Fruit fly (Drosophila melanogaster): Measurements from ENCODE around the gene CG32683.
A peak's percentile ranks its signal among the peaks of the same experiment; 100 is the strongest.

CG32683 gene

dm6 chrX:10387672-10388071 lies 67.0 kb downstream of the CG32683 start:
- TF ChIP-seq Bteb2 (GFP tag; optimal IDR thresholded peaks at IDR 0.05) (no peak), lilli (GFP tag; optimal IDR thresholded peaks at IDR 0.05) (peak; percentile 64), eve (GFP tag; optimal IDR thresholded peaks at IDR 0.05) (no peak), Max (GFP tag; optimal IDR thresholded peaks at IDR 0.05) (no peak), sens-2 (GFP tag; IDR thresholded peaks at IDR 0.05) (no peak), emc (GFP tag; optimal IDR thresholded peaks at IDR 0.05) (no peak), CG14710 (tag; optimal IDR thresholded peaks at IDR 0.05) (no peak), CG2889 (GFP tag; IDR thresholded peaks at IDR 0.05) (0 out of 3 replicates have a peak, but pooled peaks have one; percentile 29), al (GFP tag; IDR thresholded peaks at IDR 0.05) (peak; percentile 48; the same call in 1 of the 2 replicates), ham (GFP tag; IDR thresholded peaks at IDR 0.05) (no peak), Stat92E (GFP tag; optimal IDR thresholded peaks at IDR 0.05) (no peak), CG11085 (GFP tag; IDR thresholded peaks at IDR 0.05) (no peak), gsb (GFP tag; IDR thresholded peaks at IDR 0.05) (peak; percentile 17; the same call in 1 of the 2 replicates), sisA (GFP tag; IDR thresholded peaks at IDR 0.05) (peak; percentile 55), NC2β (GFP tag; optimal IDR thresholded peaks at IDR 0.05) (no peak), CG31388 (GFP tag; optimal IDR thresholded peaks at IDR 0.05) (no peak), Med (GFP tag) (peak; percentile 93), kni (GFP tag; optimal IDR thresholded peaks at IDR 0.05) (no peak), gt (GFP tag; IDR thresholded peaks at IDR 0.05) (no peak), CG2875 (GFP tag; optimal IDR thresholded peaks at IDR 0.05) (no peak), yki (optimal IDR thresholded peaks at IDR 0.05) (no peak), CG7372 (GFP tag; IDR thresholded peaks at IDR 0.05) (0 out of 2 replicates have a peak, but pooled peaks have one; percentile 27), nau (GFP tag; optimal IDR thresholded peaks at IDR 0.05) (no peak), CG1647 (GFP tag; optimal IDR thresholded peaks at IDR 0.05) (no peak), pnt (GFP tag; optimal IDR thresholded peaks at IDR 0.05) (peak; percentile 34), maf-S (GFP tag; optimal IDR thresholded peaks at IDR 0.05) (no peak), CG7556 (GFP tag; optimal IDR thresholded peaks at IDR 0.05) (peak; percentile 6), Jarid2 (GFP tag; optimal IDR thresholded peaks at IDR 0.05) (no peak), mirr (GFP tag; optimal IDR thresholded peaks at IDR 0.05) (no peak), CG2712 (tag; optimal IDR thresholded peaks at IDR 0.05) (no peak), slbo (GFP tag; IDR thresholded peaks at IDR 0.05) (peak; percentile 76), repo (GFP tag; optimal IDR thresholded peaks at IDR 0.05) (peak; percentile 30), Ada2b (GFP tag; IDR thresholded peaks at IDR 0.05) (peak; percentile 64), CG32767 (GFP tag; IDR thresholded peaks at IDR 0.05) (no peak), CG11696 (GFP tag; IDR thresholded peaks at IDR 0.05) (no peak), sd (tag; optimal IDR thresholded peaks at IDR 0.05) (no peak), Asciz (GFP tag; optimal IDR thresholded peaks at IDR 0.05) (no peak), B-H2 (GFP tag; optimal IDR thresholded peaks at IDR 0.05) (no peak), dati (GFP tag; IDR thresholded peaks at IDR 0.05) (no peak), nerfin-1 (tag; optimal IDR thresholded peaks at IDR 0.05) (no peak), Gsc (GFP tag; IDR thresholded peaks at IDR 0.05) (no peak), CG15601 (tag; optimal IDR thresholded peaks at IDR 0.05) (no peak), CG7271 (tag; optimal IDR thresholded peaks at IDR 0.05) (no peak), Sin3A (optimal IDR thresholded peaks at IDR 0.05) (no peak), sqz (GFP tag; optimal IDR thresholded peaks at IDR 0.05) (no peak), CG15514 (GFP tag; optimal IDR thresholded peaks at IDR 0.05) (peak; percentile 1), Hey (tag; optimal IDR thresholded peaks at IDR 0.05) (no peak), CG17361 (GFP tag; IDR thresholded peaks at IDR 0.05) (0 out of 3 replicates have a peak, but pooled peaks have one; percentile 9), CG8089 (GFP tag; optimal IDR thresholded peaks at IDR 0.05) (no peak), corto (GFP tag; optimal IDR thresholded peaks at IDR 0.05) (no peak), CG17385 (GFP tag; optimal IDR thresholded peaks at IDR 0.05) (peak; percentile 25), sim (GFP tag; IDR thresholded peaks at IDR 0.05) (no peak), CG4282 (GFP tag; optimal IDR thresholded peaks at IDR 0.05) (no peak)

Data from whole organism, embryonic.